Fruit fly (Drosophila melanogaster): ENCODE measurements around the gene faf.
A peak's percentile ranks its signal among the peaks of the same experiment; 100 is the strongest.

The faf gene

DNA sequence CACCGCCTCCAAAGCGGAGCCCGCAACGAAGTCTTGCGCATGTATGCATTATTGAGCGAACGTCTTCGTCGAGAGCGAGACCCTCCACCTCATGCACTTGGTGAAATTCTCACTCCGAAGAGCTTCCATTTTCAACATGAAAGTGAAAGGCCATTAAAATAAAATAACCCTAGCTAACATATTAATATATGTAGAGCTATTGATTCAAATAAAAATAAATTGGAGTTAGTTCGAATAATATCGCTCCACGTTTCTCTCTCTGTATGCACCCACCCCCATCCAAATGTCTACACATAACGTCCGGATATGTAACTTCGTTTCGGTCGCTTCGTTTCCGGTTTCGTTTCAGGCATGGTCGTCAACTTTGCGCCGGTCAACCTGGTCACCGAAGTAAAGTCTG lies 35.5 kb upstream of the faf start:
- TF ChIP-seq CG10631 (GFP tag; optimal IDR thresholded peaks at IDR 0.05) (no peak), CG6163 (GFP tag; IDR thresholded peaks at IDR 0.05) (peak; percentile 42; the same call in 1 of the 3 replicates), esn (GFP tag; optimal IDR thresholded peaks at IDR 0.05) (peak; percentile 9), eg (GFP tag; IDR thresholded peaks at IDR 0.05) (peak; percentile 66; the same call in 2 of the 3 replicates), dsx (GFP tag; optimal IDR thresholded peaks at IDR 0.05; ENCODE audit: poor library complexity, severe bottlenecking) (peak; percentile 11), Gug (GFP tag; IDR thresholded peaks at IDR 0.05) (0 out of 2 replicates have a peak, but pooled peaks have one; percentile 31), Eip78C (GFP tag) (peak; percentile 57), pdm3 (GFP tag; optimal IDR thresholded peaks at IDR 0.05) (peak; percentile 7), CG15336 (GFP tag; IDR thresholded peaks at IDR 0.05) (peak; percentile 59), Ets96B (tag; optimal IDR thresholded peaks at IDR 0.05) (peak; percentile 7), OdsH (GFP tag; optimal IDR thresholded peaks at IDR 0.05) (no peak)

- TF ChIP-seq lz (GFP tag; optimal IDR thresholded peaks at IDR 0.05) = no peak
- no peak for TF ChIP-seq CG31627 (GFP tag; optimal IDR thresholded peaks at IDR 0.05)
- TF ChIP-seq Lpt (GFP tag; optimal IDR thresholded peaks at IDR 0.05) = no peak
- no peak for TF ChIP-seq CG6276 (GFP tag; optimal IDR thresholded peaks at IDR 0.05)
- no peak for TF ChIP-seq Sox102F (GFP tag; optimal IDR thresholded peaks at IDR 0.05)
- TF ChIP-seq Sox15 (GFP tag; optimal IDR thresholded peaks at IDR 0.05) = no peak
- no peak for TF ChIP-seq CG11902 (GFP tag; optimal IDR thresholded peaks at IDR 0.05)
- no peak for TF ChIP-seq dac (GFP tag; optimal IDR thresholded peaks at IDR 0.05)
- TF ChIP-seq CG8632 (GFP tag; optimal IDR thresholded peaks at IDR 0.05) = no peak
- TF ChIP-seq CG6808 (GFP tag; optimal IDR thresholded peaks at IDR 0.05) = peak; percentile 36
- no peak for TF ChIP-seq CG32006 (GFP tag; optimal IDR thresholded peaks at IDR 0.05)
- peak; percentile 46; the same call in 2 of the 3 replicates for TF ChIP-seq CG6163 (GFP tag; IDR thresholded peaks at IDR 0.05)
- TF ChIP-seq CG34406 (GFP tag; optimal IDR thresholded peaks at IDR 0.05) = no peak
- 0 out of 3 replicates have a peak, but pooled peaks have one; percentile 5 for TF ChIP-seq eg (GFP tag; IDR thresholded peaks at IDR 0.05)
- TF ChIP-seq CG6792 (GFP tag; optimal IDR thresholded peaks at IDR 0.05) = no peak
- no peak for TF ChIP-seq CG10631 (GFP tag; optimal IDR thresholded peaks at IDR 0.05)
- peak; percentile 34 for TF ChIP-seq CG3919 (GFP tag; optimal IDR thresholded peaks at IDR 0.05)
- no peak for TF ChIP-seq fkh (GFP tag; optimal IDR thresholded peaks at IDR 0.05)
- TF ChIP-seq CG6854 (GFP tag; optimal IDR thresholded peaks at IDR 0.05) = no peak
- TF ChIP-seq CG8119 (GFP tag; IDR thresholded peaks at IDR 0.05) = no peak
- no peak for TF ChIP-seq pdm3 (GFP tag; optimal IDR thresholded peaks at IDR 0.05)
- no peak for TF ChIP-seq Hr38 (GFP tag; optimal IDR thresholded peaks at IDR 0.05)
- TF ChIP-seq vri (GFP tag; optimal IDR thresholded peaks at IDR 0.05) = no peak
- TF ChIP-seq acj6 (GFP tag; optimal IDR thresholded peaks at IDR 0.05) = no peak
- no peak for TF ChIP-seq Eip93F (GFP tag; optimal IDR thresholded peaks at IDR 0.05)
- TF ChIP-seq CG11762 (GFP tag; optimal IDR thresholded peaks at IDR 0.05; ENCODE audit: insufficient read depth) = no peak
- TF ChIP-seq CG8319 (GFP tag; optimal IDR thresholded peaks at IDR 0.05) = no peak
- TF ChIP-seq salr (GFP tag; optimal IDR thresholded peaks at IDR 0.05) = no peak
- no peak for TF ChIP-seq svp (GFP tag)
- peak; percentile 12 for TF ChIP-seq CG3032 (tag; optimal IDR thresholded peaks at IDR 0.05)
- no peak for TF ChIP-seq esn (GFP tag; optimal IDR thresholded peaks at IDR 0.05)
- no peak for TF ChIP-seq ss (GFP tag; optimal IDR thresholded peaks at IDR 0.05)
- no peak for TF ChIP-seq Ets21C (GFP tag; optimal IDR thresholded peaks at IDR 0.05)
- TF ChIP-seq CG1621 (tag; optimal IDR thresholded peaks at IDR 0.05) = peak; percentile 94
- TF ChIP-seq Ets96B (tag; optimal IDR thresholded peaks at IDR 0.05) = no peak
- no peak for TF ChIP-seq Met (GFP tag; optimal IDR thresholded peaks at IDR 0.05)
- TF ChIP-seq CG7368 (GFP tag; optimal IDR thresholded peaks at IDR 0.05) = no peak
- no peak for TF ChIP-seq CG9139 (GFP tag; optimal IDR thresholded peaks at IDR 0.05)
- TF ChIP-seq Sox14 (GFP tag; optimal IDR thresholded peaks at IDR 0.05) = peak; percentile 65
- TF ChIP-seq topi (GFP tag; optimal IDR thresholded peaks at IDR 0.05) = no peak
- no peak for TF ChIP-seq CG4318 (GFP tag; optimal IDR thresholded peaks at IDR 0.05)
- TF ChIP-seq Hr39 (GFP tag; optimal IDR thresholded peaks at IDR 0.05) = no peak
- TF ChIP-seq Hr4 (GFP tag; optimal IDR thresholded peaks at IDR 0.05) = no peak
- no peak for TF ChIP-seq Smox (GFP tag; optimal IDR thresholded peaks at IDR 0.05)
- no peak for TF ChIP-seq net (GFP tag; optimal IDR thresholded peaks at IDR 0.05)
Measured at dm6 chr3R:31743279-31743678, 33.5 kb upstream of the faf start, which contains the start of gene Tbca. Gene Tbca (plus strand): TSS chr3R:31743490.

All from whole organism, prepupa.